Fruit fly (Drosophila melanogaster): Measurements from ENCODE around the gene CG8202.

Gene CG8202

DNA sequence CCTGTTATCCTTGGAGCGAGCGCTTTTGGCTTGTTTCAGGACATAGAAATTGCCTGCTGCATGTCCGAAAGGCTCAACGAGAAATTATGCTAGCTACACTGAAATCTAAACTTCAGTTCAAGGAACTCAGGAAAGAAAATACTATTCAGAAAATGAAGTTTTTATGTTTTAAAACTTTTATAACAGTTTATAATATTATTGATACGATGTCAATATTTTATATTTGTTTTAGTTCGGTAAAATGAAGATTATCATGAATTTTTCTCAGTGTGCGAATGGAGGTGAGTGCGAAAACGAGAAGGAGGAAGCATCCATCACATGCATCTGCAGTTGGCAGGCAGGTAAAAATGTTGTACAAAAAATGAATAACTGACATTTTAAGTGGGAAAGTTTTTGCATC, 14.5 kb downstream of the CG8202 start (continued):
- TF ChIP-seq ind (GFP tag; optimal IDR thresholded peaks at IDR 0.05) (peak; percentile 54), CG4730 (GFP tag; IDR thresholded peaks at IDR 0.05) (peak; percentile 40; the same call in 1 of the 2 replicates), Opbp (GFP tag; IDR thresholded peaks at IDR 0.05; ENCODE audit: partially characterized antibody) (no peak), CG11456 (GFP tag; IDR thresholded peaks at IDR 0.05) (no peak), CG7786 (GFP tag; optimal IDR thresholded peaks at IDR 0.05) (no peak), CG2875 (GFP tag; optimal IDR thresholded peaks at IDR 0.05) (no peak), Atf-2 (GFP tag; optimal IDR thresholded peaks at IDR 0.05) (no peak), ci (GFP tag; IDR thresholded peaks at IDR 0.05) (peak; percentile 69; the same call in 2 of the 3 replicates), CG8281 (tag; optimal IDR thresholded peaks at IDR 0.05) (peak; percentile 21), pzg (GFP tag; optimal IDR thresholded peaks at IDR 0.05) (no peak), Oli (tag; optimal IDR thresholded peaks at IDR 0.05) (peak; percentile 66), CG4820 (GFP tag; optimal IDR thresholded peaks at IDR 0.05) (peak; percentile 65), zen (tag; optimal IDR thresholded peaks at IDR 0.05) (peak; percentile 91), chinmo (GFP tag; IDR thresholded peaks at IDR 0.05; ENCODE audit: partially characterized antibody) (no peak), chm (GFP tag; IDR thresholded peaks at IDR 0.05) (no peak), zfh1 (GFP tag; IDR thresholded peaks at IDR 0.05) (peak; percentile 64; the same call in 1 of the 3 replicates), CG15514 (GFP tag; optimal IDR thresholded peaks at IDR 0.05) (peak; percentile 21), sens (GFP tag) (peak; percentile 81), Blimp-1 (GFP tag; optimal IDR thresholded peaks at IDR 0.05) (peak; percentile 74), CG31388 (GFP tag; optimal IDR thresholded peaks at IDR 0.05) (no peak), nmo (GFP tag; optimal IDR thresholded peaks at IDR 0.05) (peak; percentile 70), Trl (optimal IDR thresholded peaks at IDR 0.05) (no peak), Trl (GFP tag; optimal IDR thresholded peaks at IDR 0.05) (no peak), CG4404 (GFP tag; IDR thresholded peaks at IDR 0.05) (peak; percentile 52), prd (optimal IDR thresholded peaks at IDR 0.05) (no peak), prd (GFP tag; IDR thresholded peaks at IDR 0.05) (peak; percentile 88), pita (GFP tag; optimal IDR thresholded peaks at IDR 0.05) (no peak), esg (GFP tag; conservative IDR thresholded peaks at IDR 0.05) (peak; percentile 68), CG12104 (GFP tag; optimal IDR thresholded peaks at IDR 0.05) (peak; percentile 39), CG5180 (GFP tag; optimal IDR thresholded peaks at IDR 0.05) (peak; percentile 27), pan (optimal IDR thresholded peaks at IDR 0.05) (no peak), pan (GFP tag; optimal IDR thresholded peaks at IDR 0.05 in 1 of 2, IDR thresholded peaks at IDR 0.05 in 1 of 2) (peak in 1 of 2 experiments; percentile 63), CG11696 (GFP tag; IDR thresholded peaks at IDR 0.05) (0 out of 2 replicates have a peak, but pooled peaks have one; percentile 44), CG1233 (GFP tag; optimal IDR thresholded peaks at IDR 0.05) (peak; percentile 6), CG6175 (GFP tag; IDR thresholded peaks at IDR 0.05) (no peak), br (optimal IDR thresholded peaks at IDR 0.05) (no peak), MTF-1 (GFP tag; optimal IDR thresholded peaks at IDR 0.05; ENCODE audit: borderline replicate concordance) (peak; percentile 47), dmrt99B (tag; optimal IDR thresholded peaks at IDR 0.05) (peak; percentile 76), NfI (GFP tag; optimal IDR thresholded peaks at IDR 0.05) (peak; percentile 16), mld (GFP tag; IDR thresholded peaks at IDR 0.05; ENCODE audit: partially characterized antibody) (no peak), CG18599 (GFP tag; optimal IDR thresholded peaks at IDR 0.05) (peak; percentile 57), Lpt (GFP tag; optimal IDR thresholded peaks at IDR 0.05) (no peak), lbe (GFP tag; optimal IDR thresholded peaks at IDR 0.05) (no peak), Oaz (GFP tag; IDR thresholded peaks at IDR 0.05) (no peak), usp (GFP tag; optimal IDR thresholded peaks at IDR 0.05) (no peak), ara (GFP tag; IDR thresholded peaks at IDR 0.05) (peak; percentile 56; the same call in 1 of the 2 replicates), CG8359 (GFP tag; optimal IDR thresholded peaks at IDR 0.05; ENCODE audit: borderline replicate concordance) (no peak), chif (GFP tag; optimal IDR thresholded peaks at IDR 0.05) (peak; percentile 33 to 42), CG1603 (tag; optimal IDR thresholded peaks at IDR 0.05) (peak; percentile 35), CG1024 (GFP tag; IDR thresholded peaks at IDR 0.05) (peak; percentile 42; the same call in 1 of the 2 replicates), CG1647 (GFP tag; optimal IDR thresholded peaks at IDR 0.05) (peak; percentile 23), PHDP (tag; optimal IDR thresholded peaks at IDR 0.05) (peak; percentile 76)

All from whole organism, embryonic.